Fruit fly (Drosophila melanogaster): ENCODE data around the gene MED14.

MED14 gene

DNA sequence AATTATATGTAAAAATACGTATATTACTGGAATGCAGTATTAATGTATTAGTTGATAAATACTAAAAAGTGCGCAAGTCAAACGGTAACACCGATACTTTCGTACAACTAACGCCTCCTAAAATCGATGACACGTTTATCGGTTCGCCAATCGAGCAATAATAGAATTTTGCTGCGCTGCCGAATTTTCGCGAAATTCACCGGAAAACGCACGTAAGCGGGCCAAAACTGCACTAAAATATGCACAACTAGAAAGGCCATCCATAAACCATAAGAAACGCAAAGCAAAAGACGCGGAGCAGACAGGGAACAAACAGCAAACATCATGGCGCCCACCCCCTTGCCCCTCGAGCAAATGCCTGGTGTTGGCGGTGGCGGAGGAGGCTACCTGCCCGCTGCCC lies at the start of gene MED14:
Gene MED14 (plus strand): TSS at position 145 of the 400 bp plus-strand sequence.
- TF ChIP-seq pan (optimal IDR thresholded peaks at IDR 0.05) = no peak
- TF ChIP-seq foxo (GFP tag; optimal IDR thresholded peaks at IDR 0.05) = no peak
- TF ChIP-seq GATAd (GFP tag; optimal IDR thresholded peaks at IDR 0.05) = no peak
- TF ChIP-seq brk (GFP tag; optimal IDR thresholded peaks at IDR 0.05) = no peak
- TF ChIP-seq fru (GFP tag; optimal IDR thresholded peaks at IDR 0.05) = no peak
- no peak for TF ChIP-seq br (GFP tag; optimal IDR thresholded peaks at IDR 0.05)

DNA sequence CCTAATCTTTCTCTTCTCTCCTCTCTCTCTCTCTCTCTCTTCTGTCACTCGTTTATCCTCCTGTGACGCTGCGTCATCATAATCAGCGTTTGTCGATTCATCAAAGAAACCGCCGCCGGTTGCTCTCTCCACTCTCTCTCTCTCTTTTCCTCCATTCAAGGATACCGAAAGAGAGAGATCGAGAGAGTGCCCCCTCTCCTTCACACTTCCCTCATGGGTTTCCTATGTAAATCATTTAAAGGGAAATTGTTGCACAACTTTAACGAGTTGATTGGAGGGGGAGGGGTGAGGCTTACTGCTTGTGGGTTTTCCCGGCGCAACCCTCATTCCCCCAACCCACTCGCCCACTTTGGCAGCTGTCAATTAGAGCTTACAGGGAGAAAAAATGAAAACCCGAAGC lies 48.8 kb upstream of the MED14 start:
- TF ChIP-seq Dif (GFP tag; optimal IDR thresholded peaks at IDR 0.05; ENCODE audit: partially characterized antibody) (peak; percentile 72), dl (GFP tag; optimal IDR thresholded peaks at IDR 0.05; ENCODE audit: insufficient read depth in 1 of 2, partially characterized antibody in 2 of 2) (peak; percentile 39 to 84), CG32264 (GFP tag; optimal IDR thresholded peaks at IDR 0.05) (no peak)

dm6 chr3L:545512-546161 lies 47.4 kb upstream of the MED14 start:
- TF ChIP-seq Dfd (GFP tag; optimal IDR thresholded peaks at IDR 0.05) = no peak
- peak; percentile 22 for TF ChIP-seq Rel (GFP tag; optimal IDR thresholded peaks at IDR 0.05)
- peak; percentile 20 for TF ChIP-seq Rel (tag; optimal IDR thresholded peaks at IDR 0.05)
- peak; percentile 72 for TF ChIP-seq sage (GFP tag; optimal IDR thresholded peaks at IDR 0.05)
- TF ChIP-seq Jra (GFP tag; optimal IDR thresholded peaks at IDR 0.05) = peak; percentile 43
- peak; percentile 76 for TF ChIP-seq psq (GFP tag; optimal IDR thresholded peaks at IDR 0.05)
- peak; percentile 85 for TF ChIP-seq OdsH (GFP tag; optimal IDR thresholded peaks at IDR 0.05)
- TF ChIP-seq fru (GFP tag; optimal IDR thresholded peaks at IDR 0.05) = peak; percentile 87
- no peak for TF ChIP-seq Myc (optimal IDR thresholded peaks at IDR 0.05)
- peak; percentile 77 for TF ChIP-seq Vsx2 (GFP tag; optimal IDR thresholded peaks at IDR 0.05; ENCODE audit: partially characterized antibody)
- no peak for TF ChIP-seq GATAd (GFP tag; optimal IDR thresholded peaks at IDR 0.05)
- no peak for TF ChIP-seq jim (GFP tag; optimal IDR thresholded peaks at IDR 0.05)
- TF ChIP-seq Hnf4 (GFP tag; optimal IDR thresholded peaks at IDR 0.05) = peak; percentile 64
- no peak for TF ChIP-seq N (GFP tag; optimal IDR thresholded peaks at IDR 0.05)
- TF ChIP-seq sv (GFP tag; optimal IDR thresholded peaks at IDR 0.05) = peak; percentile 42
- TF ChIP-seq CG32264 (GFP tag; optimal IDR thresholded peaks at IDR 0.05) = peak; percentile 58
- TF ChIP-seq pan (optimal IDR thresholded peaks at IDR 0.05) = peak; percentile 59
- peak; percentile 11 for TF ChIP-seq Mio (GFP tag; optimal IDR thresholded peaks at IDR 0.05)
- peak; percentile 80 for TF ChIP-seq Dif (GFP tag; optimal IDR thresholded peaks at IDR 0.05; ENCODE audit: partially characterized antibody)
- peak; percentile 52 for TF ChIP-seq brk (GFP tag; optimal IDR thresholded peaks at IDR 0.05)
- TF ChIP-seq dmrt93B (GFP tag; optimal IDR thresholded peaks at IDR 0.05) = peak; percentile 55
- peak in 1 of 2 experiments; percentile 87 for TF ChIP-seq foxo (GFP tag; optimal IDR thresholded peaks at IDR 0.05)
- TF ChIP-seq lola (GFP tag; optimal IDR thresholded peaks at IDR 0.05) = no peak
- no peak for TF ChIP-seq usp (GFP tag; optimal IDR thresholded peaks at IDR 0.05)
- peak; percentile 88 for TF ChIP-seq h (GFP tag; optimal IDR thresholded peaks at IDR 0.05)
- TF ChIP-seq woc (GFP tag; optimal IDR thresholded peaks at IDR 0.05) = peak; percentile 80
- no peak for TF ChIP-seq dsf (GFP tag; optimal IDR thresholded peaks at IDR 0.05; ENCODE audit: borderline replicate concordance)
- peak; percentile 87 for TF ChIP-seq ey (GFP tag; optimal IDR thresholded peaks at IDR 0.05)
- no peak for TF ChIP-seq Hr78 (GFP tag; optimal IDR thresholded peaks at IDR 0.05)
- peak; percentile 79 for TF ChIP-seq HLH106 (tag; optimal IDR thresholded peaks at IDR 0.05)
- TF ChIP-seq rgr (GFP tag; optimal IDR thresholded peaks at IDR 0.05) = peak; percentile 81
- TF ChIP-seq CrebA (GFP tag; optimal IDR thresholded peaks at IDR 0.05; ENCODE audit: borderline replicate concordance) = no peak
- TF ChIP-seq dl (GFP tag; optimal IDR thresholded peaks at IDR 0.05; ENCODE audit: insufficient read depth in 1 of 2, partially characterized antibody in 2 of 2) = peak; percentile 82 to 87
- TF ChIP-seq Abd-B (GFP tag; optimal IDR thresholded peaks at IDR 0.05) = no peak
- peak; percentile 18 for TF ChIP-seq tai (GFP tag; optimal IDR thresholded peaks at IDR 0.05)
- TF ChIP-seq br (GFP tag; optimal IDR thresholded peaks at IDR 0.05) = peak; percentile 78
- no peak for TF ChIP-seq Hr83 (GFP tag; optimal IDR thresholded peaks at IDR 0.05; ENCODE audit: poor library complexity, severe bottlenecking)
- peak; percentile 82 for TF ChIP-seq Sp1 (GFP tag; optimal IDR thresholded peaks at IDR 0.05)
- TF ChIP-seq CG9705 (GFP tag; optimal IDR thresholded peaks at IDR 0.05) = no peak
